Worm (Caenorhabditis elegans) whole organism, L2 larva: ENCODE data around the gene C36C9.12.

Experiments used
- ZK546.5 ChIP-seq: sonication (generic microtip); optimal IDR thresholded peaks from 2 replicates; lab custom pipeline; 2017; ENCODE audit warnings: missing biosample characterization, missing genetic modification characterization
- aly-2 ChIP-seq: fragments of 150-350 bp; optimal IDR thresholded peaks from 2 replicates; lab custom pipeline; 2014; ENCODE audit warnings: missing biosample characterization, missing genetic modification characterization
- blmp-1 ChIP-seq: sonication (generic microtip); optimal IDR thresholded peaks from 2 replicates; lab custom pipeline; 2017; ENCODE audit warnings: missing genetic modification characterization, mild to moderate bottlenecking, missing compliant biosample characterization, antibody characterized with exemption, moderate library complexity; ENCODE audit not compliant: insufficient read depth
- lin-13 ChIP-seq: fragments of 150-350 bp; optimal IDR thresholded peaks from 2 replicates; lab custom pipeline; 2014; ENCODE audit warnings: missing biosample characterization, missing genetic modification reagents, missing genetic modification characterization
- mdl-1 ChIP-seq, 2 experiments: fragments of 150-350 bp in 1 of 2; sonication (generic microtip) in 1 of 2; optimal IDR thresholded peaks; 2 replicates each; lab custom pipeline; 2017; ENCODE audit warnings: missing biosample characterization in 2 of 2, missing genetic modification characterization in 2 of 2
- nhr-11 ChIP-seq: fragments of 150-350 bp; optimal IDR thresholded peaks from 2 replicates; lab custom pipeline; 2014; ENCODE audit warnings: missing biosample characterization, missing genetic modification characterization
- nhr-77 ChIP-seq: fragments of 150-350 bp; optimal IDR thresholded peaks from 2 replicates; lab custom pipeline; 2014; ENCODE audit warnings: missing biosample characterization, missing genetic modification characterization
- skn-1 ChIP-seq: sonication (generic microtip); optimal IDR thresholded peaks from 2 replicates; lab custom pipeline; 2017; ENCODE audit warnings: missing biosample characterization, missing genetic modification characterization
- unc-62 ChIP-seq: fragments of 150-350 bp; optimal IDR thresholded peaks from 2 replicates; lab custom pipeline; 2014; ENCODE audit warnings: missing biosample characterization, missing genetic modification reagents, missing genetic modification characterization

DNA sequence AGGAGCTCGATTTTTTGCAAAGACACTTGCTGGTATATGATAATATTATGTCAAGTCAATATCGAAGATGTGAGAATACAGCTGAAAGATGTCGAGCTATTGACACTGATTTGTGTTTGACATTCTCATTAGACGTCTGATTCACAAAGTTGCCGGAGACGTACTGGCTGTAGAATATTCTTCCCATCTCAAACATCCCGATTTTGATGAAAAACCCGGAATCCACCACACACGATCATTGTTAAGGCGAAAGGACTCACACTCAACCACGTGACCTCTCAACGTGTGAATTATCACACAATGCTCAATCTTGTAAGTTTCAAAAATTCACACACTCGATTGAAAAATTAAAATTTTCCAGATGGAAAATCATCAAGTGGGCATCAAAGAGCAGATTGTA, 46.0 kb upstream of the C36C9.12 start, which contains the start of gene F07G6.12:
- TF ChIP-seq nhr-11 (tag; lab: Kevin White, UChicago) (no peak), aly-2 (tag; lab: Kevin White, UChicago) (no peak), lin-13 (GFP tag; lab: Kevin White, UChicago) (no peak), skn-1 (tag; lab: Kevin White, UChicago) (no peak), ZK546.5 (no peak), unc-62 (GFP tag; lab: Kevin White, UChicago) (no peak), mdl-1 (tag; optimal IDR thresholded peaks at IDR 0.05; lab: Kevin White, UChicago) (no peak), nhr-77 (tag; lab: Kevin White, UChicago) (no peak), blmp-1 (tag; lab: Kevin White, UChicago) (no peak)
